Worm (Caenorhabditis elegans) whole organism, mixed stage, embryonic: ENCODE data around the gene Y73B6BL.14.

Experiments
- bed-3 ChIP-seq: fragments of 200-800 bp; sonication (Bioruptor generic); optimal IDR thresholded peaks from 3 replicates; lab custom pipeline; 2018; ENCODE audit warnings: mild to moderate bottlenecking, missing genetic modification characterization, moderate library complexity, missing compliant biosample characterization
- ceh-39 ChIP-seq: fragments of 150-350 bp; optimal IDR thresholded peaks from 2 replicates; lab custom pipeline; 2014; ENCODE audit warnings: missing biosample characterization, missing genetic modification characterization
- ceh-43 ChIP-seq: fragments of 200-800 bp; sonication (Bioruptor generic); optimal IDR thresholded peaks from 2 replicates; lab custom pipeline; 2018; ENCODE audit warnings: mild to moderate bottlenecking, missing genetic modification characterization, moderate library complexity, missing compliant biosample characterization
- ceh-83 ChIP-seq: fragments of 200-800 bp; sonication (Bioruptor generic); optimal IDR thresholded peaks from 2 replicates; lab custom pipeline; 2018; ENCODE audit warnings: mild to moderate bottlenecking, missing genetic modification characterization, missing compliant biosample characterization
- ces-1 ChIP-seq: fragments of 150-350 bp; optimal IDR thresholded peaks from 2 replicates; lab custom pipeline; 2014; ENCODE audit warnings: missing biosample characterization, missing genetic modification reagents, missing genetic modification characterization
- cnd-1 ChIP-seq: fragments of 200-800 bp; sonication (Bioruptor generic); optimal IDR thresholded peaks from 2 replicates; lab custom pipeline; 2018; ENCODE audit warnings: mild to moderate bottlenecking, missing genetic modification characterization, missing compliant biosample characterization
- drap-1 ChIP-seq: fragments of 200-800 bp; sonication (Bioruptor generic); optimal IDR thresholded peaks from 3 replicates; lab custom pipeline; 2018; ENCODE audit warnings: mild to moderate bottlenecking, missing genetic modification characterization, missing compliant biosample characterization
- elt-1 ChIP-seq: sonication (generic microtip); optimal IDR thresholded peaks from 2 replicates; lab custom pipeline; 2017; ENCODE audit warnings: missing genetic modification characterization, mild to moderate bottlenecking, missing compliant biosample characterization, antibody characterized with exemption, moderate library complexity, borderline replicate concordance; ENCODE audit not compliant: insufficient read depth
- elt-3 ChIP-seq: fragments of 150-350 bp; optimal IDR thresholded peaks from 2 replicates; lab custom pipeline; 2014; ENCODE audit warnings: missing biosample characterization, missing genetic modification characterization
- flh-1 ChIP-seq: fragments of 200-800 bp; sonication (Bioruptor generic); optimal IDR thresholded peaks from 2 replicates; lab custom pipeline; 2018; ENCODE audit warnings: mild to moderate bottlenecking, missing genetic modification characterization, moderate library complexity, missing compliant biosample characterization
- hlh-1 ChIP-seq: fragments of 150-350 bp; optimal IDR thresholded peaks from 2 replicates; lab custom pipeline; 2014; ENCODE audit warnings: missing biosample characterization, missing genetic modification reagents, missing genetic modification characterization
- lin-13 ChIP-seq: fragments of 150-350 bp; optimal IDR thresholded peaks from 2 replicates; lab custom pipeline; 2014; ENCODE audit warnings: missing biosample characterization, missing genetic modification characterization
- lin-32 ChIP-seq: fragments of 200-800 bp; sonication (Bioruptor generic); optimal IDR thresholded peaks from 2 replicates; lab custom pipeline; 2018; ENCODE audit warnings: mild to moderate bottlenecking, missing genetic modification characterization, missing compliant biosample characterization
- mab-5 ChIP-seq: fragments of 150-350 bp; optimal IDR thresholded peaks from 2 replicates; lab custom pipeline; 2014; ENCODE audit warnings: missing biosample characterization, missing genetic modification characterization
- mep-1 ChIP-seq: fragments of 150-350 bp; optimal IDR thresholded peaks from 2 replicates; lab custom pipeline; 2017; ENCODE audit warnings: missing biosample characterization, missing genetic modification reagents, missing genetic modification characterization, inconsistent platforms
- mls-2 ChIP-seq: sonication (generic microtip); optimal IDR thresholded peaks from 2 replicates; lab custom pipeline; 2016; ENCODE audit warnings: mild to moderate bottlenecking, missing genetic modification characterization, moderate library complexity, missing compliant biosample characterization
- nhr-12 ChIP-seq: fragments of 150-350 bp; optimal IDR thresholded peaks from 2 replicates; lab custom pipeline; 2014; ENCODE audit warnings: missing biosample characterization, missing genetic modification characterization
- nhr-2 ChIP-seq: fragments of 150-350 bp; optimal IDR thresholded peaks from 2 replicates; lab custom pipeline; 2014; ENCODE audit warnings: missing biosample characterization, missing genetic modification characterization
- nhr-28 ChIP-seq: fragments of 150-350 bp; optimal IDR thresholded peaks from 2 replicates; lab custom pipeline; 2014; ENCODE audit warnings: missing biosample characterization, missing genetic modification characterization
- nhr-76 ChIP-seq: sonication (generic microtip); optimal IDR thresholded peaks from 2 replicates; lab custom pipeline; 2017; ENCODE audit warnings: missing biosample characterization, missing genetic modification characterization
- sem-2 ChIP-seq: fragments of 200-800 bp; sonication (Bioruptor generic); optimal IDR thresholded peaks from 2 replicates; lab custom pipeline; 2018; ENCODE audit warnings: mild to moderate bottlenecking, missing genetic modification characterization, missing compliant biosample characterization
- snpc-4 ChIP-seq: fragments of 150-350 bp; optimal IDR thresholded peaks from 2 replicates; lab custom pipeline; 2014; ENCODE audit warnings: missing biosample characterization, missing genetic modification characterization
- sptf-1 ChIP-seq: sonication (generic microtip); optimal IDR thresholded peaks from 2 replicates; lab custom pipeline; 2017; ENCODE audit warnings: mild to moderate bottlenecking, missing genetic modification characterization, moderate library complexity, missing compliant biosample characterization
- tbx-8 ChIP-seq: fragments of 200-800 bp; sonication (Bioruptor generic); optimal IDR thresholded peaks from 2 replicates; lab custom pipeline; 2018; ENCODE audit warnings: mild to moderate bottlenecking, missing genetic modification characterization, moderate library complexity, missing compliant biosample characterization
- unc-120 ChIP-seq: sonication (generic microtip); optimal IDR thresholded peaks from 2 replicates; lab custom pipeline; 2017; ENCODE audit warnings: missing genetic modification characterization, missing compliant biosample characterization; ENCODE audit not compliant: poor library complexity, severe bottlenecking
- unc-62 ChIP-seq: fragments of 150-350 bp; optimal IDR thresholded peaks from 2 replicates; lab custom pipeline; 2014; ENCODE audit warnings: missing biosample characterization, missing genetic modification reagents, missing genetic modification characterization
- zip-8 ChIP-seq: fragments of 150-350 bp; optimal IDR thresholded peaks from 2 replicates; lab custom pipeline; 2014; ENCODE audit warnings: missing biosample characterization, missing genetic modification characterization
- ztf-11 ChIP-seq: fragments of 150-350 bp; optimal IDR thresholded peaks from 2 replicates; lab custom pipeline; 2014; ENCODE audit warnings: missing biosample characterization, missing genetic modification characterization

Y73B6BL.14 gene

DNA sequence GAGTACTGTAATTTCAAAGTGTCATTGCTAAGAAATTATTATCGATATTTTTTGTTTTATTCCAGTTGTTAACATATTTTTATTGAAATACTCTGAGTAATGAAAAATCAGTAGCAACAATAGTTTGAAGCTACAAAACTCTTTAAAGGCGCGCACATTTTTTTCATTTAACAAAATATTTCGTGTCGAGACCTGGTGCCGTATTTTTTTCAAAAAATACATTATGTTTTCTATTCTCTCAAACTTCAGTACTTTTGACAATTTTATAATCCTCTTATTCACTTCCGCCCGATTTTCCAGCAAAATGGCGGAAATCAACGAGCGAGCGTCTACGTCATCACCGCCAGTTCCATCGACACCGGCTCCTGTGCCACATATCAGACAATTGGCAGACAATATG is 8.9 kb downstream of the Y73B6BL.14 start, which contains the start of gene blos-2:
blos-2 (plus strand) TSS at position 301 of the 400 bp plus-strand sequence.
- no peak for TF ChIP-seq lin-32 (GFP tag; lab: Kevin White, UChicago)
- TF ChIP-seq flh-1 (GFP tag; lab: Kevin White, UChicago), result no peak
- TF ChIP-seq unc-62 (GFP tag; lab: Kevin White, UChicago), result no peak
- TF ChIP-seq ceh-43 (GFP tag; lab: Kevin White, UChicago), result no peak
- no peak for TF ChIP-seq nhr-76 (tag; lab: Kevin White, UChicago)
- no peak for TF ChIP-seq ceh-83 (GFP tag; lab: Kevin White, UChicago)
- TF ChIP-seq sptf-1 (tag; lab: Kevin White, UChicago), result no peak
- no peak for TF ChIP-seq tbx-8 (GFP tag; lab: Kevin White, UChicago)

DNA sequence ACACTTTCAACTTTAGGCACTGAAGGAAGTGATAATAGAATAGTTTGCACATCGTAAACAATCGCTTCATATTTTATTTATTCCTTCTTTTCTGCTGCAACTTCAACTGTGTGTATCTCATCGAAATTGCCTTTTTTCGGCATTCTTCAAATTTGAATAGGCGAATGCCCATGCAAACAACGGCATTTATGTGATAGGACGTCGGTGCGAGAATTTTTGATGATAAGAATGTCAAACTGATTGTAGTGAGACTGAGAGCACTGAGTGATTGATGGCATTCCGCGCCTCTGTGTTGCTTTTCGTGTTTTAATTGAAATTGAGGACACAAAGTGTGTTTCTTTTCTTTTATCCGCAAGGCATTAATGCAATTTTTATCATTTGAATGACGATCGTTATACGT is 12.0 kb downstream of the Y73B6BL.14 start:
- peak; percentile 49 for TF ChIP-seq unc-62 (GFP tag; lab: Kevin White, UChicago)
- peak; percentile 12 for TF ChIP-seq unc-120 (tag; lab: Kevin White, UChicago)
- TF ChIP-seq bed-3, result no peak

- TF ChIP-seq tbx-8 (GFP tag; lab: Kevin White, UChicago), result no peak
- TF ChIP-seq mab-5, result no peak
- TF ChIP-seq bed-3, result no peak
- TF ChIP-seq mep-1 (tag; lab: Kevin White, UChicago), result no peak
- TF ChIP-seq lin-13, result no peak
- no peak for TF ChIP-seq lin-32 (GFP tag; lab: Kevin White, UChicago)
- TF ChIP-seq cnd-1 (tag; lab: Kevin White, UChicago), result no peak
- TF ChIP-seq, all 35 proteins: peak for 0
Observed at ce11 chrIV:6329339-6329738, 13.4 kb downstream of the Y73B6BL.14 start, which contains the start of gene seu-1. TSS of gene seu-1 (plus strand) at chrIV:6329639.

DNA sequence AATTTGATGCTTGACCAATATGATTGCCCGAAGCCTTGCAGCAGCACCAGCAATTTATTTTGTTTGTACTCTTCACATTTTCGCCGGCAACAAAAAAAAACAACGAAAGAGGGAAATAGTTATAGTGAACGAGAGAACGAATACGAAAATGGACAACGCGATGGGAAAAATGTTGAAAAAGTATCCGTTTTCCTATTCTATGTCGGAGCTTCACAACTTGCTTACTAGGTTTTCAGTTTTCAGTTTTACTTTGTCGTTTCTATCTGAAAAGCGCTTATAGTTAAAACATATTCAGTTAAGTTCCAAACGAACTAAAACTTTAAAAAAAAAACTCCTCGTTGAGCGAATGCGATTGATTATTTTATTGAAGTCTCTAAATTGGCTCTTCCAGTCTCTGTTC is 14.6 kb downstream of the Y73B6BL.14 start:
- TF ChIP-seq ceh-43 (GFP tag; lab: Kevin White, UChicago) (no peak), hlh-1 (no peak), unc-120 (tag; lab: Kevin White, UChicago) (no peak), ztf-11 (tag; lab: Kevin White, UChicago) (no peak), nhr-12 (tag; lab: Kevin White, UChicago) (no peak), tbx-8 (GFP tag; lab: Kevin White, UChicago) (no peak), elt-3 (tag; lab: Kevin White, UChicago) (no peak), zip-8 (tag; lab: Kevin White, UChicago) (no peak), ces-1 (GFP tag; lab: Kevin White, UChicago) (no peak), nhr-28 (tag; lab: Kevin White, UChicago) (no peak)

DNA sequence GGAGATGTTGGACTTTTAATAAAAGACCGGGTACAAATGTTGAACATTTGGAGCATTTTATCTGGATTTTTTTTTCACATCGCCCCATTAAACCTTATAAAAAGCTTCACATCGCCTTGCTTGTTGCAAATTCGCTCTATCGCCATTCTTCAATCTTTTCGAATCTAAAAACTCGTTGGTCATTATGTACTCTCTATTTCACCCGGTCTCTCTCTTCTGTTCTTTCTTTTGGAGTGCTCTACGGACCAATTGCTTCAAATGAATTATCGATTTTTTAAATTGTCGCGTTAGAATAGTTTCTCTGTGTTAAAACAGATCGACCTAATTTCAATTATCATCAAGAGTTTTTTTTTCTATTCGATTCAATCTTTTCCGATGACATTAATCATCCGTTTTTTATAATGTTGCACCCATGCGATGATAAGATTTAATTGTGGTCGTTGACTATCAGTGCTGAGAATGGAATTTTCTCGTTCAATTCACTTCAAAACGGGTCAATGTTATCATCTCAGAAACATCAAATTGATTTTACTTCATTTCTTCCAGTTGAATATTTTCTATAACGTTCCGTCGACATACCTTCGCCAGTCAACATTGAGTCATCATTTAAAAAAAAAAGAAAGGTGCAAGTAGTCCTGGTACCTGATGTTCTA is 15.3 kb downstream of the Y73B6BL.14 start:
- TF ChIP-seq hlh-1, result no peak
- no peak for TF ChIP-seq flh-1 (GFP tag; lab: Kevin White, UChicago)
- TF ChIP-seq drap-1, result no peak
- no peak for TF ChIP-seq bed-3
- no peak for TF ChIP-seq lin-13
- peak; percentile 55 for TF ChIP-seq ceh-39 (tag; lab: Kevin White, UChicago)
- TF ChIP-seq elt-1 (tag; lab: Kevin White, UChicago), result peak; percentile 15
- no peak for TF ChIP-seq zip-8 (tag; lab: Kevin White, UChicago)
- TF ChIP-seq nhr-12 (tag; lab: Kevin White, UChicago), result no peak
- no peak for TF ChIP-seq snpc-4 (tag; lab: Kevin White, UChicago)
- no peak for TF ChIP-seq mls-2
- no peak for TF ChIP-seq sem-2
- no peak for TF ChIP-seq ceh-43 (GFP tag; lab: Kevin White, UChicago)
- TF ChIP-seq ces-1 (GFP tag; lab: Kevin White, UChicago), result peak; percentile 73
- TF ChIP-seq lin-32 (GFP tag; lab: Kevin White, UChicago), result no peak
- peak; percentile 25 for TF ChIP-seq mep-1 (tag; lab: Kevin White, UChicago)
- TF ChIP-seq nhr-76 (tag; lab: Kevin White, UChicago), result no peak
- TF ChIP-seq nhr-2 (tag; lab: Kevin White, UChicago), result no peak
- no peak for TF ChIP-seq cnd-1 (tag; lab: Kevin White, UChicago)
